Worm (Caenorhabditis elegans): ENCODE measurements around the gene apt-9.

apt-9 gene

ce11 chrX:11068334-11068733 is at the start of gene apt-9:
Gene apt-9 (plus strand): TSS chrX:11068527.
- peak; percentile 43 for TF ChIP-seq unc-42 (tag; optimal IDR thresholded peaks at IDR 0.05)
- peak; percentile 65 for TF ChIP-seq ceh-48 (tag; optimal IDR thresholded peaks at IDR 0.05)
- no peak for TF ChIP-seq ceh-24 (tag; optimal IDR thresholded peaks at IDR 0.05)
- TF ChIP-seq rnt-1 (tag; optimal IDR thresholded peaks at IDR 0.05) = no peak
- TF ChIP-seq fax-1 (tag; optimal IDR thresholded peaks at IDR 0.05) = no peak
- TF ChIP-seq T23F11.4 (GFP tag; optimal IDR thresholded peaks at IDR 0.05) = no peak
- peak; percentile 10 for TF ChIP-seq ceh-31 (tag; optimal IDR thresholded peaks at IDR 0.05)
- TF ChIP-seq ceh-22 (tag; optimal IDR thresholded peaks at IDR 0.05) = no peak
- TF ChIP-seq pha-4 (tag; optimal IDR thresholded peaks at IDR 0.05) = no peak
- TF ChIP-seq dve-1 (tag; optimal IDR thresholded peaks at IDR 0.05) = no peak
- TF ChIP-seq ceh-14 (tag; optimal IDR thresholded peaks at IDR 0.05) = peak; percentile 3

ce11 chrX:11028617-11029016 is 39.7 kb upstream of the apt-9 start, which contains the start of gene ldb-1:
Gene ldb-1 (plus strand): TSS chrX:11028917.
- TF ChIP-seq pag-3 (tag; optimal IDR thresholded peaks at IDR 0.05; ENCODE audit: borderline replicate concordance) (no peak), ceh-48 (tag; optimal IDR thresholded peaks at IDR 0.05) (no peak), fkh-10 (GFP tag; optimal IDR thresholded peaks at IDR 0.05) (no peak), pat-9 (tag; optimal IDR thresholded peaks at IDR 0.05) (no peak), nhr-232 (tag; optimal IDR thresholded peaks at IDR 0.05) (no peak), elt-4 (tag; optimal IDR thresholded peaks at IDR 0.05) (no peak), ets-4 (tag; optimal IDR thresholded peaks at IDR 0.05) (no peak), che-1 (tag; optimal IDR thresholded peaks at IDR 0.05) (no peak), F13H6.1 (tag; optimal IDR thresholded peaks at IDR 0.05) (no peak), unc-42 (tag; optimal IDR thresholded peaks at IDR 0.05) (no peak), ceh-9 (tag; optimal IDR thresholded peaks at IDR 0.05) (no peak), mec-3 (tag; optimal IDR thresholded peaks at IDR 0.05; ENCODE audit: borderline replicate concordance) (no peak), sox-4 (tag; optimal IDR thresholded peaks at IDR 0.05) (no peak), gmeb-2 (tag; optimal IDR thresholded peaks at IDR 0.05) (no peak), elt-2 (tag; optimal IDR thresholded peaks at IDR 0.05) (no peak), ahr-1 (tag; optimal IDR thresholded peaks at IDR 0.05) (no peak), tbx-2 (tag; optimal IDR thresholded peaks at IDR 0.05) (no peak), hlh-15 (tag; optimal IDR thresholded peaks at IDR 0.05) (no peak), hlh-13 (GFP tag; optimal IDR thresholded peaks at IDR 0.05) (no peak), lin-11 (tag; optimal IDR thresholded peaks at IDR 0.05) (no peak)

- TF ChIP-seq lim-6 (tag; optimal IDR thresholded peaks at IDR 0.05) = peak; percentile 45
- TF ChIP-seq lin-11 (tag; optimal IDR thresholded peaks at IDR 0.05) = no peak
- peak; percentile 71 for TF ChIP-seq eyg-1 (tag; optimal IDR thresholded peaks at IDR 0.05)
- peak; percentile 96 for TF ChIP-seq tbx-2 (tag; optimal IDR thresholded peaks at IDR 0.05)
- TF ChIP-seq syd-9 (tag; optimal IDR thresholded peaks at IDR 0.05) = peak; percentile 73
- TF ChIP-seq gmeb-2 (tag; optimal IDR thresholded peaks at IDR 0.05) = no peak
- peak; percentile 89 for TF ChIP-seq ref-2 (tag; optimal IDR thresholded peaks at IDR 0.05)
- TF ChIP-seq elt-2 (tag; optimal IDR thresholded peaks at IDR 0.05) = peak; percentile 40
- TF ChIP-seq unc-86 (tag; optimal IDR thresholded peaks at IDR 0.05) = no peak
- peak; percentile 76 for TF ChIP-seq ceh-6 (GFP tag; optimal IDR thresholded peaks at IDR 0.05)
- peak; percentile 3 for TF ChIP-seq mec-3 (tag; optimal IDR thresholded peaks at IDR 0.05; ENCODE audit: borderline replicate concordance)
- TF ChIP-seq dmd-4 (tag; optimal IDR thresholded peaks at IDR 0.05; ENCODE audit: borderline replicate concordance) = no peak
- TF ChIP-seq tbx-7 (tag; optimal IDR thresholded peaks at IDR 0.05) = peak; percentile 58
- no peak for TF ChIP-seq fkh-6 (tag; optimal IDR thresholded peaks at IDR 0.05)
- peak; percentile 16 for TF ChIP-seq K09A11.1 (tag; optimal IDR thresholded peaks at IDR 0.05; ENCODE audit: insufficient read depth)
- peak; percentile 86 for TF ChIP-seq ceh-18 (tag; optimal IDR thresholded peaks at IDR 0.05)
- no peak for TF ChIP-seq ceh-24 (tag; optimal IDR thresholded peaks at IDR 0.05)
- TF ChIP-seq pha-2 (tag; optimal IDR thresholded peaks at IDR 0.05) = peak; percentile 57
- peak; percentile 97 for TF ChIP-seq ceh-31 (tag; optimal IDR thresholded peaks at IDR 0.05)
- TF ChIP-seq nfya-1 (tag; optimal IDR thresholded peaks at IDR 0.05) = peak; percentile 89
- peak; percentile 75 for TF ChIP-seq C08G9.2 (tag; optimal IDR thresholded peaks at IDR 0.05)
- TF ChIP-seq unc-42 (tag; optimal IDR thresholded peaks at IDR 0.05) = peak; percentile 85
- no peak for TF ChIP-seq npax-4 (tag; optimal IDR thresholded peaks at IDR 0.05)
- TF ChIP-seq ceh-48 (tag; optimal IDR thresholded peaks at IDR 0.05) = peak; percentile 50
- no peak for TF ChIP-seq C38D4.7 (GFP tag; optimal IDR thresholded peaks at IDR 0.05)
- TF ChIP-seq hlh-15 (tag; optimal IDR thresholded peaks at IDR 0.05) = no peak
- TF ChIP-seq hlh-6 (tag; optimal IDR thresholded peaks at IDR 0.05) = peak; percentile 77
- no peak for TF ChIP-seq zip-5 (tag; optimal IDR thresholded peaks at IDR 0.05)
Measured at ce11 chrX:11031047-11031695, 37.2 kb upstream of the apt-9 start.

Data from whole organism, late embryonic.